Fruit fly (Drosophila melanogaster): ENCODE data around the gene loco.

Gene loco

dm6 chr3R:22618280-22618679 lies 20.9 kb downstream of the loco start, which contains the start of gene mRpL45:
Gene mRpL45, plus strand, starts transcription at chr3R:22618492.
- TF ChIP-seq CG13204 (GFP tag; optimal IDR thresholded peaks at IDR 0.05) (no peak), CG17806 (tag; optimal IDR thresholded peaks at IDR 0.05) (no peak), rn (GFP tag; IDR thresholded peaks at IDR 0.05) (no peak), fd96Ca (GFP tag; IDR thresholded peaks at IDR 0.05) (no peak), CG34367 (tag; optimal IDR thresholded peaks at IDR 0.05) (no peak), CG4496 (GFP tag; IDR thresholded peaks at IDR 0.05) (no peak), Pif1A (GFP tag; optimal IDR thresholded peaks at IDR 0.05) (no peak), CG9948 (tag; optimal IDR thresholded peaks at IDR 0.05) (no peak), Ets98B (GFP tag; IDR thresholded peaks at IDR 0.05) (no peak), CG8301 (tag; optimal IDR thresholded peaks at IDR 0.05) (no peak), CG15710 (tag; optimal IDR thresholded peaks at IDR 0.05) (no peak), gl (tag; optimal IDR thresholded peaks at IDR 0.05) (no peak), Pif1B (GFP tag; optimal IDR thresholded peaks at IDR 0.05) (no peak), Snoo (tag; optimal IDR thresholded peaks at IDR 0.05) (no peak), CG12605 (GFP tag; IDR thresholded peaks at IDR 0.05) (no peak)

- TF ChIP-seq CG32121 (GFP tag; IDR thresholded peaks at IDR 0.05): no peak
- no peak for TF ChIP-seq Pif1A (GFP tag; optimal IDR thresholded peaks at IDR 0.05)
- no peak for TF ChIP-seq Snoo (tag; optimal IDR thresholded peaks at IDR 0.05)
- TF ChIP-seq rn (GFP tag; IDR thresholded peaks at IDR 0.05): no peak
Observed at dm6 chr3R:22616211-22616610, 23.0 kb downstream of the loco start, which contains the start of gene CG31161. Gene CG31161, plus strand, starts transcription at chr3R:22616511.

- TF ChIP-seq fd96Ca (GFP tag; IDR thresholded peaks at IDR 0.05) (no peak), CG8159 (tag; optimal IDR thresholded peaks at IDR 0.05) (no peak), CG32121 (GFP tag; IDR thresholded peaks at IDR 0.05) (no peak), CG12605 (GFP tag; IDR thresholded peaks at IDR 0.05) (no peak), Pif1B (GFP tag; optimal IDR thresholded peaks at IDR 0.05) (no peak)
Observed at dm6 chr3R:22613448-22613847, 25.7 kb downstream of the loco start, which contains the start of the genes CG31156 and mRRF2. Gene CG31156, minus strand, starts transcription at chr3R:22613656. Gene mRRF2, plus strand, starts transcription at chr3R:22613686.

DNA sequence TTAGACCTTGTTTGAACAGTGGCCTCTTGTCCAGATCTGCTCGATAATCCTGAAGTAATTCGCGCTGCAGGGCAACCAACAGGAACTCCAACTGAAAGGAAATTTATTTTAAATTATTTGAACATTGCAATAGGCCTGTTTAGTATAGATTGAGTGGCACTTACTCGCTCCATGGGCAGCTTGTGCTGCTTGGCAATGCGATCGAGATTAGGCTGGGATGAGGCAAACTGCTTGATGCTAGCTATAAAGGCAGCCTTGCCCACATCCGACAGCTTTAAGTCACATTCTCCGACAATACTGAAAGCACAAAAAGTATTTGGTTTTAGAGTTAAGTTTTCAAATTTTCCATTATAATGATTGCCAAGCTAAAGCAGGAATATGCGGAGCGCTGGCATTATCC lies 30.0 kb downstream of the loco start, which contains the start of gene CG13843:
Gene CG13843 (plus strand): TSS at position 301 of the 400 bp plus-strand sequence.
- TF ChIP-seq CG4496 (GFP tag; IDR thresholded peaks at IDR 0.05) (no peak), CG12605 (GFP tag; IDR thresholded peaks at IDR 0.05) (no peak), CG15710 (tag; optimal IDR thresholded peaks at IDR 0.05) (no peak), Pif1B (GFP tag; optimal IDR thresholded peaks at IDR 0.05) (no peak), CG13204 (GFP tag; optimal IDR thresholded peaks at IDR 0.05) (no peak), CG34367 (tag; optimal IDR thresholded peaks at IDR 0.05) (no peak), CG8301 (tag; optimal IDR thresholded peaks at IDR 0.05) (no peak), CG8159 (tag; optimal IDR thresholded peaks at IDR 0.05) (no peak), rn (GFP tag; IDR thresholded peaks at IDR 0.05) (no peak), Snoo (tag; optimal IDR thresholded peaks at IDR 0.05) (no peak), CG17806 (tag; optimal IDR thresholded peaks at IDR 0.05) (no peak), Ets98B (GFP tag; IDR thresholded peaks at IDR 0.05) (no peak), Pif1A (GFP tag; optimal IDR thresholded peaks at IDR 0.05) (no peak)

dm6 chr3R:22602783-22603182 lies 36.4 kb downstream of the loco start:
- no peak for TF ChIP-seq CG17806 (tag; optimal IDR thresholded peaks at IDR 0.05)
- no peak for TF ChIP-seq CG4496 (GFP tag; IDR thresholded peaks at IDR 0.05)
- no peak for TF ChIP-seq CG8301 (tag; optimal IDR thresholded peaks at IDR 0.05)
- TF ChIP-seq CG13204 (GFP tag; optimal IDR thresholded peaks at IDR 0.05): no peak
- no peak for TF ChIP-seq gl (tag; optimal IDR thresholded peaks at IDR 0.05)
- no peak for TF ChIP-seq Pif1B (GFP tag; optimal IDR thresholded peaks at IDR 0.05)
- no peak for TF ChIP-seq CG12605 (GFP tag; IDR thresholded peaks at IDR 0.05)
- TF ChIP-seq CG10348 (GFP tag; IDR thresholded peaks at IDR 0.05): no peak
- no peak for TF ChIP-seq CG15710 (tag; optimal IDR thresholded peaks at IDR 0.05)
- no peak for TF ChIP-seq fd96Ca (GFP tag; IDR thresholded peaks at IDR 0.05)
- TF ChIP-seq CG9948 (tag; optimal IDR thresholded peaks at IDR 0.05): no peak
- TF ChIP-seq Pif1A (GFP tag; optimal IDR thresholded peaks at IDR 0.05): no peak
- no peak for TF ChIP-seq CG8159 (tag; optimal IDR thresholded peaks at IDR 0.05)
- no peak for TF ChIP-seq Ets98B (GFP tag; IDR thresholded peaks at IDR 0.05)
- TF ChIP-seq rn (GFP tag; IDR thresholded peaks at IDR 0.05): no peak
- TF ChIP-seq Snoo (tag; optimal IDR thresholded peaks at IDR 0.05): no peak
- no peak for TF ChIP-seq CG32121 (GFP tag; IDR thresholded peaks at IDR 0.05)
- no peak for TF ChIP-seq EcR (GFP tag; optimal IDR thresholded peaks at IDR 0.05)

- TF ChIP-seq CG12605 (GFP tag; IDR thresholded peaks at IDR 0.05) (no peak), rn (GFP tag; IDR thresholded peaks at IDR 0.05) (no peak), D1 (tag; optimal IDR thresholded peaks at IDR 0.05) (no peak), fd96Ca (GFP tag; IDR thresholded peaks at IDR 0.05) (no peak), CG9948 (tag; optimal IDR thresholded peaks at IDR 0.05) (no peak)
Observed at dm6 chr3R:22598759-22599158, 40.4 kb downstream of the loco start.

- TF ChIP-seq Pif1A (GFP tag; optimal IDR thresholded peaks at IDR 0.05) (no peak), CG13204 (GFP tag; optimal IDR thresholded peaks at IDR 0.05) (no peak), gl (tag; optimal IDR thresholded peaks at IDR 0.05) (peak; percentile 2), EcR (GFP tag; optimal IDR thresholded peaks at IDR 0.05) (no peak), CG32121 (GFP tag; IDR thresholded peaks at IDR 0.05) (peak; percentile 88), rn (GFP tag; IDR thresholded peaks at IDR 0.05) (peak; percentile 55; the same call in 1 of the 2 replicates), CG12605 (GFP tag; IDR thresholded peaks at IDR 0.05) (peak; percentile 86), CG9948 (tag; optimal IDR thresholded peaks at IDR 0.05) (no peak), CG15710 (tag; optimal IDR thresholded peaks at IDR 0.05) (no peak), CG4496 (GFP tag; IDR thresholded peaks at IDR 0.05) (peak; percentile 91), CG17806 (tag; optimal IDR thresholded peaks at IDR 0.05) (no peak), CG8301 (tag; optimal IDR thresholded peaks at IDR 0.05) (no peak), CG14655 (GFP tag; optimal IDR thresholded peaks at IDR 0.05) (no peak), Pif1B (GFP tag; optimal IDR thresholded peaks at IDR 0.05) (no peak), CG8159 (tag; optimal IDR thresholded peaks at IDR 0.05) (no peak), fd96Ca (GFP tag; IDR thresholded peaks at IDR 0.05) (peak; percentile 79), Snoo (tag; optimal IDR thresholded peaks at IDR 0.05) (no peak), Ets98B (GFP tag; IDR thresholded peaks at IDR 0.05) (peak; percentile 92), CG34367 (tag; optimal IDR thresholded peaks at IDR 0.05) (no peak), D1 (tag; optimal IDR thresholded peaks at IDR 0.05) (no peak), CG10348 (GFP tag; IDR thresholded peaks at IDR 0.05) (peak; percentile 51)
Observed at dm6 chr3R:22597344-22597954, 41.7 kb downstream of the loco start.

All from whole organism, pupa.